Fruit fly (Drosophila melanogaster) Kc167 (cell line): ENCODE data around the gene CG7091.

Experiments used
- h ChIP-seq: fragments of >200 bp; optimal IDR thresholded peaks from 3 replicates; lab custom pipeline; 2018; ENCODE audit warnings: missing external identifiers
- psq ChIP-seq: fragments of >200 bp; optimal IDR thresholded peaks from 2 replicates; lab custom pipeline; 2017; ENCODE audit warnings: missing external identifiers
- ttk ChIP-seq: sonication (Bioruptor generic); optimal IDR thresholded peaks from 2 replicates; lab custom pipeline; 2017; ENCODE audit warnings: missing external identifiers

DNA sequence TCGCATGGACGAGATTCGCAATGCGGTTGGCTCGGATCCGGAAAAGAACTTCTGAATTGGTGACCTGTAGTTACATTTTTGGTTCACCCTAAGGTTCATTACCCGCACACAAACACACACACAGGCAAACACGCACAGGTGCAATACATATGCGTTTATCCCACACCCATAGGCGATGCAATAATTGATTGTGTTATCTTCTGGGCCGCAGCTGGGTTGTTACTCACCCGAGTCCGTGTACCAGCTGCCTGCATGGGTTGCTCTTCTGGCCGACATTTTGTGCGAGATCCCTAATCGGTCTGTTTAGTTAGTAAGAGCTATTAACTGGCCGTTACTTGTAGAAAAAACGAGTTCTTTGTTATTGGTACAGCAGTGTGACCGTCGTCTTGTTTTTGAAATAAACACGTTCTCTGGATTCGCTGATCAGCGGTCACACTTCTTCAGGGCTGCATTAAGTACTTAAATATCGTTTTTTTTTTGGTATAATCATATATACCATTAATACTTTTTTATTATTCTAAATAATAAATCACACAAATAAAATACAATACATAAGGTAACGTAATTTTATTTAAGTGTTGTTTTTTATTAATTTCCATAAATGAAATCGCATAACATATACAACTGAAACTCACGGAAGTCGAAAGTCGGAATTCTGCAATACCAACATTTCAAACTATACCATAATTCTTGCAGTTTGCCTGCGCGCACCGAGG is 33.3 kb downstream of the CG7091 start, which contains the start of gene CG8031:
- no peak for TF ChIP-seq psq
- TF ChIP-seq ttk (lab: Kevin White, UChicago), result no peak
- no peak for TF ChIP-seq h (lab: Kevin White, UChicago)
